Fruit fly (Drosophila melanogaster) whole organism, wandering third instar larva: ENCODE data around the gene RpS4.

ENCODE experiments used
- CG9705 ChIP-seq: fragments of 200-800 bp; sonication (Bioruptor generic); optimal IDR thresholded peaks from 2 replicates; lab custom pipeline; 2018; ENCODE audit warnings: missing biosample characterization, mild to moderate bottlenecking, missing genetic modification characterization
- HLH106 ChIP-seq: fragments of 200-800 bp; optimal IDR thresholded peaks from 3 replicates; lab custom pipeline; 2019; ENCODE audit warnings: missing biosample characterization, mild to moderate bottlenecking, missing genetic modification characterization, moderate library complexity
- Vsx2 ChIP-seq: fragments of 200-300, 225-300 bp; sonication (Bioruptor generic); optimal IDR thresholded peaks from 2 replicates; lab custom pipeline; 2018; ENCODE audit warnings: missing biosample characterization, missing genetic modification characterization; ENCODE audit not compliant: partially characterized antibody
- dsf ChIP-seq: sonication (Bioruptor generic); optimal IDR thresholded peaks from 2 replicates; lab custom pipeline; 2016; ENCODE audit warnings: missing biosample characterization, missing genetic modification characterization, borderline replicate concordance
- h ChIP-seq: fragments of 200-800 bp; sonication (Bioruptor generic); optimal IDR thresholded peaks from 3 replicates; lab custom pipeline; 2016; ENCODE audit warnings: missing biosample characterization, mild to moderate bottlenecking, missing genetic modification characterization
- rgr ChIP-seq: fragments of 200-800 bp; sonication (Bioruptor generic); optimal IDR thresholded peaks from 3 replicates; lab custom pipeline; 2016; ENCODE audit warnings: missing biosample characterization, mild to moderate bottlenecking, missing genetic modification characterization
- woc ChIP-seq: sonication (Bioruptor generic); optimal IDR thresholded peaks from 2 replicates; lab custom pipeline; 2016; ENCODE audit warnings: missing biosample characterization, mild to moderate bottlenecking, missing genetic modification characterization

- TF ChIP-seq h = peak; percentile 10
- TF ChIP-seq dsf (GFP tag; lab: Kevin White, UChicago) = no peak
- TF ChIP-seq Vsx2 (GFP tag; lab: Kevin White, UChicago) = no peak
- no peak for TF ChIP-seq HLH106 (tag; lab: Kevin White, UChicago)
- no peak for TF ChIP-seq CG9705 (GFP tag; lab: Kevin White, UChicago)
- TF ChIP-seq woc = no peak
- TF ChIP-seq rgr = peak; percentile 40
Measured at dm6 chr3L:13022160-13022853, 19.2 kb upstream of the RpS4 start, which contains the start of gene Adk2.
